Fruit fly (Drosophila melanogaster) whole organism: ENCODE data around the gene CG33269.

Experiments
- CG8478 ChIP-seq: fragments of >200 bp; optimal IDR thresholded peaks from 2 replicates; lab custom pipeline; 2018; ENCODE audit warnings: inconsistent platforms
- Dll ChIP-seq: fragments of >200 bp; optimal IDR thresholded peaks from 2 replicates; lab custom pipeline; 2017
- pan ChIP-seq: fragments of >200 bp; optimal IDR thresholded peaks from 2 replicates; lab custom pipeline; 2017
- psq ChIP-seq: fragments of >200 bp; optimal IDR thresholded peaks from 2 replicates; lab custom pipeline; 2017
- usp ChIP-seq: fragments of >200 bp; optimal IDR thresholded peaks from 2 replicates; lab custom pipeline; 2017; ENCODE audit warnings: missing biosample characterization, missing genetic modification characterization, mixed read lengths

- TF ChIP-seq psq (lab: Kevin White, UChicago) (no peak), CG8478 (lab: Kevin White, UChicago) (no peak), Dll (lab: Kevin White, UChicago) (no peak), usp (GFP tag; lab: Kevin White, UChicago) (no peak), pan (lab: Kevin White, UChicago) (no peak)
Observed at dm6 chr3L:11542437-11542836, 39.6 kb downstream of the CG33269 start.
